Fruit fly (Drosophila melanogaster) whole organism, prepupa: Measurements from ENCODE around the gene CG8312.

ENCODE experiments used
- Blimp-1 ChIP-seq: fragments of 200-800 bp; sonication (Bioruptor generic); optimal IDR thresholded peaks from 3 replicates; lab custom pipeline; 2017; ENCODE audit warnings: missing biosample characterization, missing genetic modification characterization, mild to moderate bottlenecking, moderate library complexity, missing genetic modification reagents
- CG10631 ChIP-seq: fragments of 200-800 bp; sonication (Bioruptor generic); optimal IDR thresholded peaks from 2 replicates; lab custom pipeline; 2016; ENCODE audit warnings: missing biosample characterization, missing genetic modification characterization
- CG10669 ChIP-seq: fragments of 200-800 bp; sonication (Bioruptor generic); optimal IDR thresholded peaks from 3 replicates; lab custom pipeline; 2018; ENCODE audit warnings: missing biosample characterization, mild to moderate bottlenecking, missing genetic modification characterization, moderate library complexity
- CG11294 ChIP-seq: fragments of 200-800 bp; sonication (Bioruptor generic); IDR thresholded peaks from 2 replicates; pipeline ENCODE4 v1.3.6; 2022; ENCODE audit warnings: missing biosample characterization, missing genetic modification characterization
- CG11902 ChIP-seq: fragments of 200-800 bp; sonication (Bioruptor generic); optimal IDR thresholded peaks from 3 replicates; lab custom pipeline; 2016; ENCODE audit warnings: missing biosample characterization, missing genetic modification characterization
- CG1621 ChIP-seq: fragments of 200-800 bp; sonication (Bioruptor generic); optimal IDR thresholded peaks from 3 replicates; lab custom pipeline; 2018; ENCODE audit warnings: missing biosample characterization, mild to moderate bottlenecking, missing genetic modification characterization
- CG16779 ChIP-seq: fragments of 200-800 bp; sonication (Bioruptor generic); optimal IDR thresholded peaks from 3 replicates; lab custom pipeline; 2017; ENCODE audit warnings: missing biosample characterization, mild to moderate bottlenecking, missing genetic modification characterization
- CG3032 ChIP-seq: fragments of 200-800 bp; optimal IDR thresholded peaks from 2 replicates; lab custom pipeline; 2019; ENCODE audit warnings: missing biosample characterization, mild to moderate bottlenecking, missing genetic modification characterization, moderate library complexity
- CG31627 ChIP-seq: fragments of 200-800 bp; sonication (Bioruptor generic); optimal IDR thresholded peaks from 3 replicates; lab custom pipeline; 2016; ENCODE audit warnings: missing biosample characterization, missing genetic modification characterization
- CG32006 ChIP-seq: fragments of 200-800 bp; sonication (Bioruptor generic); optimal IDR thresholded peaks from 3 replicates; lab custom pipeline; 2017; ENCODE audit warnings: missing biosample characterization, mild to moderate bottlenecking, missing genetic modification characterization
- CG34406 ChIP-seq: fragments of 200-800 bp; sonication (Bioruptor generic); optimal IDR thresholded peaks from 3 replicates; lab custom pipeline; 2016; ENCODE audit warnings: missing biosample characterization, missing genetic modification characterization
- CG3919 ChIP-seq: fragments of 200-800 bp; sonication (Bioruptor generic); optimal IDR thresholded peaks from 3 replicates; lab custom pipeline; 2016; ENCODE audit warnings: missing biosample characterization, missing genetic modification characterization
- CG4318 ChIP-seq: fragments of 200-800 bp; sonication (Bioruptor generic); optimal IDR thresholded peaks from 3 replicates; lab custom pipeline; 2017; ENCODE audit warnings: missing biosample characterization, mild to moderate bottlenecking, missing genetic modification characterization
- CG6163 ChIP-seq: fragments of 200-800 bp; sonication (Bioruptor generic); IDR thresholded peaks from 3 replicates; pipeline ENCODE4 v1.3.6; 2022; ENCODE audit warnings: missing biosample characterization, missing genetic modification characterization
- CG6276 ChIP-seq: fragments of 200-800 bp; sonication (Bioruptor generic); optimal IDR thresholded peaks from 2 replicates; lab custom pipeline; 2017; ENCODE audit warnings: missing biosample characterization, mild to moderate bottlenecking, missing genetic modification characterization
- CG6792 ChIP-seq: fragments of 200-800 bp; sonication (Bioruptor generic); optimal IDR thresholded peaks from 3 replicates; lab custom pipeline; 2016; ENCODE audit warnings: missing biosample characterization, missing genetic modification characterization
- CG6808 ChIP-seq: fragments of 200-800 bp; sonication (Bioruptor generic); optimal IDR thresholded peaks from 3 replicates; lab custom pipeline; 2017; ENCODE audit warnings: missing biosample characterization, missing genetic modification characterization, mild to moderate bottlenecking, moderate library complexity, missing genetic modification reagents
- CG6854 ChIP-seq: fragments of 200-800 bp; sonication (Bioruptor generic); optimal IDR thresholded peaks from 2 replicates; lab custom pipeline; 2017; ENCODE audit warnings: missing biosample characterization, mild to moderate bottlenecking, missing genetic modification characterization
- CG7368 ChIP-seq: fragments of 200-800 bp; sonication (Bioruptor generic); optimal IDR thresholded peaks from 3 replicates; lab custom pipeline; 2016; ENCODE audit warnings: missing biosample characterization, missing genetic modification characterization
- CG8319 ChIP-seq: fragments of 200-800 bp; sonication (Bioruptor generic); optimal IDR thresholded peaks from 3 replicates; lab custom pipeline; 2016; ENCODE audit warnings: missing biosample characterization, missing genetic modification characterization
- CG8632 ChIP-seq: fragments of 200-800 bp; sonication (Bioruptor generic); optimal IDR thresholded peaks from 3 replicates; lab custom pipeline; 2016; ENCODE audit warnings: missing biosample characterization, missing genetic modification characterization
- CG9139 ChIP-seq: fragments of 200-800 bp; sonication (Bioruptor generic); optimal IDR thresholded peaks from 3 replicates; lab custom pipeline; 2017; ENCODE audit warnings: missing biosample characterization, mild to moderate bottlenecking, missing genetic modification characterization
- Eip78C ChIP-seq: fragments of 200-800 bp; sonication (Bioruptor generic); peaks from one replicate; lab custom pipeline; 2016; ENCODE audit warnings: missing biosample characterization, missing genetic modification characterization
- Eip93F ChIP-seq: fragments of 200-800 bp; sonication (Bioruptor generic); optimal IDR thresholded peaks from 2 replicates; lab custom pipeline; 2016; ENCODE audit warnings: missing biosample characterization, mild to moderate bottlenecking, missing genetic modification characterization
- Ets96B ChIP-seq: fragments of 200-800 bp; optimal IDR thresholded peaks from 2 replicates; lab custom pipeline; 2019; ENCODE audit warnings: missing biosample characterization, mild to moderate bottlenecking, missing genetic modification characterization, moderate library complexity
- Hr38 ChIP-seq: sonication (Bioruptor generic); optimal IDR thresholded peaks from 2 replicates; lab custom pipeline; 2016; ENCODE audit warnings: missing biosample characterization, missing genetic modification characterization
- Hr39 ChIP-seq: fragments of 200-800 bp; sonication (Bioruptor generic); optimal IDR thresholded peaks from 2 replicates; lab custom pipeline; 2016; ENCODE audit warnings: missing biosample characterization, missing genetic modification characterization
- Hr4 ChIP-seq: fragments of 200-800 bp; sonication (Bioruptor generic); optimal IDR thresholded peaks from 3 replicates; lab custom pipeline; 2016; ENCODE audit warnings: missing biosample characterization, missing genetic modification characterization
- Lpt ChIP-seq: fragments of 200-800 bp; sonication (Bioruptor generic); optimal IDR thresholded peaks from 3 replicates; lab custom pipeline; 2016; ENCODE audit warnings: missing biosample characterization, missing genetic modification characterization
- Met ChIP-seq: fragments of 200-800 bp; sonication (Bioruptor generic); optimal IDR thresholded peaks from 3 replicates; lab custom pipeline; 2016; ENCODE audit warnings: missing biosample characterization, missing genetic modification characterization
- OdsH ChIP-seq: fragments of 200-800 bp; sonication (Bioruptor generic); optimal IDR thresholded peaks from 3 replicates; lab custom pipeline; 2016; ENCODE audit warnings: missing biosample characterization, missing genetic modification characterization
- Smox ChIP-seq: fragments of 200-800 bp; sonication (Bioruptor generic); optimal IDR thresholded peaks from 3 replicates; lab custom pipeline; 2016; ENCODE audit warnings: missing biosample characterization, missing genetic modification characterization
- Sox102F ChIP-seq: fragments of 200-800 bp; sonication (Bioruptor generic); optimal IDR thresholded peaks from 2 replicates; lab custom pipeline; 2016; ENCODE audit warnings: missing biosample characterization, mild to moderate bottlenecking, missing genetic modification characterization
- Sox15 ChIP-seq: fragments of 200-800 bp; sonication (Bioruptor generic); optimal IDR thresholded peaks from 3 replicates; lab custom pipeline; 2016; ENCODE audit warnings: missing biosample characterization, missing genetic modification characterization
- achi ChIP-seq: fragments of 200-800 bp; sonication (Bioruptor generic); optimal IDR thresholded peaks from 3 replicates; lab custom pipeline; 2016; ENCODE audit warnings: missing biosample characterization, missing genetic modification characterization
- acj6 ChIP-seq: fragments of 200-800 bp; sonication (Bioruptor generic); optimal IDR thresholded peaks from 3 replicates; lab custom pipeline; 2016; ENCODE audit warnings: missing biosample characterization, missing genetic modification characterization
- cyc ChIP-seq: fragments of 200-800 bp; sonication (Bioruptor generic); optimal IDR thresholded peaks from 3 replicates; lab custom pipeline; 2016; ENCODE audit warnings: missing biosample characterization, missing genetic modification characterization
- dsx ChIP-seq: fragments of 200-800 bp; optimal IDR thresholded peaks from 3 replicates; lab custom pipeline; 2019; ENCODE audit warnings: missing biosample characterization, mild to moderate bottlenecking, missing genetic modification characterization, moderate library complexity; ENCODE audit not compliant: poor library complexity, severe bottlenecking
- esn ChIP-seq: fragments of 200-800 bp; sonication (Bioruptor generic); optimal IDR thresholded peaks from 2 replicates; lab custom pipeline; 2016; ENCODE audit warnings: missing biosample characterization, mild to moderate bottlenecking, missing genetic modification characterization, moderate library complexity
- fd59A ChIP-seq: fragments of 200-800 bp; sonication (Bioruptor generic); optimal IDR thresholded peaks from 2 replicates; lab custom pipeline; 2017; ENCODE audit warnings: missing biosample characterization, mild to moderate bottlenecking, missing genetic modification characterization, missing genetic modification reagents
- fkh ChIP-seq: fragments of 200-800 bp; sonication (Bioruptor generic); optimal IDR thresholded peaks from 3 replicates; lab custom pipeline; 2017; ENCODE audit warnings: missing biosample characterization, mild to moderate bottlenecking, missing genetic modification characterization, moderate library complexity
- net ChIP-seq: fragments of 200-800 bp; sonication (Bioruptor generic); optimal IDR thresholded peaks from 3 replicates; lab custom pipeline; 2016; ENCODE audit warnings: missing biosample characterization, missing genetic modification characterization
- pdm3 ChIP-seq: fragments of 200-800 bp; sonication (Bioruptor generic); optimal IDR thresholded peaks from 3 replicates; lab custom pipeline; 2016; ENCODE audit warnings: missing biosample characterization, missing genetic modification characterization
- salr ChIP-seq, 2 experiments: fragments of 200-800 bp; sonication (Bioruptor generic); optimal IDR thresholded peaks; 3 replicates each; lab custom pipeline; 2016 to 2018; ENCODE audit warnings: missing biosample characterization in 2 of 2, missing genetic modification characterization in 2 of 2, mild to moderate bottlenecking in 1 of 2
- spab ChIP-seq: fragments of 200-800 bp; sonication (Bioruptor generic); optimal IDR thresholded peaks from 2 replicates; lab custom pipeline; 2017; ENCODE audit warnings: missing biosample characterization, mild to moderate bottlenecking, missing genetic modification characterization, missing genetic modification reagents
- ss ChIP-seq, 2 experiments: fragments of 200-800 bp; sonication (Bioruptor generic); optimal IDR thresholded peaks; 2 replicates in 1 of 2; 3 replicates in 1 of 2; lab custom pipeline; 2017 to 2018; ENCODE audit warnings: mild to moderate bottlenecking in 2 of 2, missing biosample characterization in 2 of 2, missing genetic modification characterization in 2 of 2, moderate library complexity in 1 of 2
- svp ChIP-seq: fragments of 200-800 bp; sonication (Bioruptor generic); peaks from one replicate; lab custom pipeline; 2016; ENCODE audit warnings: missing biosample characterization, missing genetic modification characterization
- topi ChIP-seq: fragments of 200-800 bp; sonication (Bioruptor generic); optimal IDR thresholded peaks from 3 replicates; lab custom pipeline; 2016; ENCODE audit warnings: missing biosample characterization, missing genetic modification characterization
- vri ChIP-seq: fragments of 200-800 bp; sonication (Bioruptor generic); optimal IDR thresholded peaks from 3 replicates; lab custom pipeline; 2016; ENCODE audit warnings: missing biosample characterization, mild to moderate bottlenecking, missing genetic modification characterization

Gene CG8312

dm6 chr3R:9598099-9598498 lies 7.0 kb downstream of the CG8312 start (continued):
- TF ChIP-seq Met (GFP tag; lab: Kevin White, UChicago) = peak; percentile 72
- TF ChIP-seq CG6854 (GFP tag; lab: Kevin White, UChicago) = peak; percentile 39
- peak; percentile 92 for TF ChIP-seq Lpt (GFP tag; lab: Kevin White, UChicago)
- TF ChIP-seq esn (GFP tag; lab: Kevin White, UChicago) = peak; percentile 81
- peak; percentile 39 for TF ChIP-seq Hr38 (GFP tag; lab: Kevin White, UChicago)
- peak; percentile 61 for TF ChIP-seq CG8319
- TF ChIP-seq CG3032 (tag; lab: Kevin White, UChicago) = peak; percentile 62
- peak; percentile 64 for TF ChIP-seq spab (GFP tag; lab: Kevin White, UChicago)
- TF ChIP-seq CG9139 (GFP tag; lab: Kevin White, UChicago) = peak; percentile 14
- peak; percentile 69 for TF ChIP-seq CG8632
- peak; percentile 59 for TF ChIP-seq CG10669 (GFP tag; lab: Kevin White, UChicago)
- TF ChIP-seq svp (GFP tag; lab: Kevin White, UChicago) = no peak
- TF ChIP-seq CG34406 (GFP tag; lab: Kevin White, UChicago) = peak; percentile 73
- TF ChIP-seq Sox15 = peak; percentile 68
- peak; percentile 85 for TF ChIP-seq net (GFP tag; lab: Kevin White, UChicago)
- peak; percentile 54 for TF ChIP-seq CG6808 (GFP tag; lab: Kevin White, UChicago)
- peak; percentile 6 for TF ChIP-seq Eip78C
- TF ChIP-seq CG6792 (GFP tag; lab: Kevin White, UChicago) = peak; percentile 81
- peak; percentile 87 for TF ChIP-seq CG6276
- peak; percentile 17 for TF ChIP-seq Blimp-1
- peak; percentile 75 for TF ChIP-seq CG7368 (GFP tag; lab: Kevin White, UChicago)
- TF ChIP-seq Eip93F (GFP tag; lab: Kevin White, UChicago) = no peak
- peak; percentile 67 for TF ChIP-seq Ets96B (tag; lab: Kevin White, UChicago)
- peak; percentile 54 for TF ChIP-seq vri (GFP tag; lab: Kevin White, UChicago)
- peak; percentile 41 for TF ChIP-seq CG16779 (tag; lab: Kevin White, UChicago)
- peak; percentile 88 for TF ChIP-seq OdsH (GFP tag; lab: Kevin White, UChicago)
- TF ChIP-seq dsx (GFP tag; lab: Kevin White, UChicago) = no peak
- peak; percentile 77 for TF ChIP-seq cyc (GFP tag; lab: Kevin White, UChicago)
- no peak for TF ChIP-seq fkh (GFP tag; lab: Kevin White, UChicago)
- peak; percentile 76 for TF ChIP-seq CG10631 (GFP tag; lab: Kevin White, UChicago)
- TF ChIP-seq CG1621 (tag; lab: Kevin White, UChicago) = peak; percentile 52
- TF ChIP-seq acj6 = peak; percentile 87
- peak; percentile 83 for TF ChIP-seq Hr39 (GFP tag; lab: Kevin White, UChicago)
- peak; percentile 92 for TF ChIP-seq CG3919 (GFP tag; lab: Kevin White, UChicago)
- TF ChIP-seq pdm3 (GFP tag; lab: Kevin White, UChicago) = peak; percentile 87
- peak; percentile 49 to 82 for TF ChIP-seq salr (GFP tag; optimal IDR thresholded peaks at IDR 0.05; lab: Kevin White, UChicago)
- TF ChIP-seq Smox (GFP tag; lab: Kevin White, UChicago) = no peak
- peak; percentile 58 for TF ChIP-seq topi
- peak; percentile 90 for TF ChIP-seq CG4318 (GFP tag; lab: Kevin White, UChicago)
- TF ChIP-seq, all 60 proteins: peak for 55

- TF ChIP-seq dsx (GFP tag; lab: Kevin White, UChicago) (peak; percentile 57), Sox102F (GFP tag; lab: Kevin White, UChicago) (peak; percentile 27), CG31627 (GFP tag; lab: Kevin White, UChicago) (no peak), CG11902 (GFP tag; lab: Kevin White, UChicago) (no peak), Hr4 (GFP tag; lab: Kevin White, UChicago) (no peak), CG32006 (peak; percentile 17), CG6854 (GFP tag; lab: Kevin White, UChicago) (no peak), CG8319 (peak; percentile 31), CG8632 (peak; percentile 44), Eip78C (peak; percentile 84), achi (GFP tag; lab: Kevin White, UChicago) (peak; percentile 52), acj6 (peak; percentile 4), CG3919 (GFP tag; lab: Kevin White, UChicago) (peak; percentile 45), CG7368 (GFP tag; lab: Kevin White, UChicago) (peak; percentile 4), CG10669 (GFP tag; lab: Kevin White, UChicago) (peak; percentile 46), CG11294 (GFP tag; lab: Robert Waterston, UW) (no peak), CG6163 (peak; percentile 59; the same call in 1 of the 3 replicates), ss (GFP tag; optimal IDR thresholded peaks at IDR 0.05; lab: Kevin White, UChicago) (peak; percentile 36 to 50), CG1621 (tag; lab: Kevin White, UChicago) (peak; percentile 26), Met (GFP tag; lab: Kevin White, UChicago) (no peak), CG4318 (GFP tag; lab: Kevin White, UChicago) (no peak), CG16779 (tag; lab: Kevin White, UChicago) (peak; percentile 36), fd59A (GFP tag; lab: Kevin White, UChicago) (peak; percentile 18)
Observed at dm6 chr3R:9600558-9600959, 9.4 kb downstream of the CG8312 start.
